Fruit fly (Drosophila melanogaster) whole organism, embryonic: ENCODE results near the gene Cyp4g15.
A peak's percentile ranks its signal among the peaks of the same experiment; 100 is the strongest.

Source experiments
- Ada2b ChIP-seq: fragments of 200-800 bp; sonication (Bioruptor generic); IDR thresholded peaks from 2 replicates; pipeline ENCODE4 v1.3.6; 2022; ENCODE audit warnings: missing biosample characterization, missing genetic modification characterization
- Aef1 ChIP-seq: fragments of 200-800 bp; sonication (Bioruptor generic); IDR thresholded peaks from 3 replicates; pipeline ENCODE4 v1.3.6; 2022; ENCODE audit warnings: missing biosample characterization, missing genetic modification characterization
- B-H1 ChIP-seq: fragments of 200-800 bp; sonication (Bioruptor generic); IDR thresholded peaks from 3 replicates; pipeline ENCODE4 v1.3.6; 2022; ENCODE audit warnings: missing biosample characterization, missing genetic modification characterization
- CG11456 ChIP-seq: fragments of 200-800 bp; sonication (Bioruptor generic); IDR thresholded peaks from 3 replicates; pipeline ENCODE4 v1.3.6; 2022; ENCODE audit warnings: missing biosample characterization, missing genetic modification characterization
- CG13296 ChIP-seq: fragments of 200-800 bp; sonication (Bioruptor generic); optimal IDR thresholded peaks from 3 replicates; lab custom pipeline; 2018; ENCODE audit warnings: missing biosample characterization, mild to moderate bottlenecking, missing genetic modification characterization
- CG15601 ChIP-seq: fragments of 200-800 bp; sonication (Bioruptor generic); optimal IDR thresholded peaks from 3 replicates; lab custom pipeline; 2019; ENCODE audit warnings: missing biosample characterization, mild to moderate bottlenecking, missing genetic modification characterization, moderate library complexity
- CG15696 ChIP-seq: fragments of 200-800 bp; sonication (Bioruptor generic); optimal IDR thresholded peaks from 2 replicates; lab custom pipeline; 2019; ENCODE audit warnings: missing biosample characterization, mild to moderate bottlenecking, missing genetic modification characterization, moderate library complexity
- CG1602 ChIP-seq: fragments of 200-800 bp; sonication (Bioruptor generic); optimal IDR thresholded peaks from 3 replicates; lab custom pipeline; 2016; ENCODE audit warnings: missing biosample characterization, missing genetic modification characterization
- CG16815 ChIP-seq: fragments of 200-800 bp; sonication (Bioruptor generic); optimal IDR thresholded peaks from 3 replicates; lab custom pipeline; 2017; ENCODE audit warnings: missing biosample characterization, mild to moderate bottlenecking, missing genetic modification characterization
- CG17829 ChIP-seq: fragments of 200-800 bp; optimal IDR thresholded peaks from 2 replicates; lab custom pipeline; 2019; ENCODE audit warnings: missing biosample characterization, mild to moderate bottlenecking, missing genetic modification characterization, moderate library complexity
- CG2199 ChIP-seq: fragments of 200-800 bp; sonication (Bioruptor generic); IDR thresholded peaks from 3 replicates; pipeline ENCODE4 v1.3.6; 2022; ENCODE audit warnings: missing biosample characterization, missing genetic modification characterization
- CG3281 ChIP-seq: fragments of 200-800 bp; sonication (Bioruptor generic); optimal IDR thresholded peaks from 3 replicates; lab custom pipeline; 2017; ENCODE audit warnings: missing biosample characterization, mild to moderate bottlenecking, missing genetic modification characterization
- CG3407 ChIP-seq: fragments of 200-800 bp; sonication (Bioruptor generic); optimal IDR thresholded peaks from 2 replicates; lab custom pipeline; 2018; ENCODE audit warnings: missing biosample characterization, mild to moderate bottlenecking, missing genetic modification characterization
- CG6791 ChIP-seq: fragments of 200-800 bp; sonication (Bioruptor generic); IDR thresholded peaks from 3 replicates; pipeline ENCODE4 v1.3.6; 2022; ENCODE audit warnings: missing biosample characterization, missing genetic modification characterization; ENCODE audit not compliant: partially characterized antibody
- CG7271 ChIP-seq: fragments of 200-800 bp; sonication (Bioruptor generic); optimal IDR thresholded peaks from 2 replicates; lab custom pipeline; 2018; ENCODE audit warnings: missing biosample characterization, mild to moderate bottlenecking, missing genetic modification characterization, moderate library complexity
- CG8388 ChIP-seq: fragments of 200-800 bp; sonication (Bioruptor generic); optimal IDR thresholded peaks from 2 replicates; lab custom pipeline; 2019; ENCODE audit warnings: missing biosample characterization, mild to moderate bottlenecking, missing genetic modification characterization, moderate library complexity
- CG9727 ChIP-seq: fragments of 200-800 bp; sonication (Bioruptor generic); optimal IDR thresholded peaks from 3 replicates; lab custom pipeline; 2017; ENCODE audit warnings: missing biosample characterization, mild to moderate bottlenecking, missing genetic modification characterization
- CG9932 ChIP-seq: fragments of 200-800 bp; sonication (Bioruptor generic); IDR thresholded peaks from 2 replicates; pipeline ENCODE4 v1.3.6; 2022; ENCODE audit warnings: missing biosample characterization, missing genetic modification characterization
- CTCF ChIP-seq: fragments of 200-800 bp; sonication (Bioruptor generic); optimal IDR thresholded peaks from 2 replicates; lab custom pipeline; 2017; ENCODE audit warnings: missing biosample characterization, mild to moderate bottlenecking, missing genetic modification characterization, moderate library complexity
- D19A ChIP-seq: fragments of 200-800 bp; optimal IDR thresholded peaks from 3 replicates; lab custom pipeline; 2019; ENCODE audit warnings: missing biosample characterization, mild to moderate bottlenecking, missing genetic modification characterization, moderate library complexity
- E2f2 ChIP-seq: fragments of 200-800 bp; sonication (Bioruptor generic); IDR thresholded peaks from 2 replicates; pipeline ENCODE4 v1.3.6; 2022; ENCODE audit warnings: missing biosample characterization, missing genetic modification characterization
- Gug ChIP-seq: fragments of 200-800 bp; sonication (Bioruptor generic); IDR thresholded peaks from 4 replicates; pipeline ENCODE4 v1.3.6; 2022; ENCODE audit warnings: missing biosample characterization, missing genetic modification characterization
- HLH54F ChIP-seq: fragments of 200-800 bp; sonication (Bioruptor generic); optimal IDR thresholded peaks from 3 replicates; lab custom pipeline; 2016; ENCODE audit warnings: missing biosample characterization, missing genetic modification characterization
- HmgD ChIP-seq: fragments of 200-800 bp; sonication (Bioruptor generic); optimal IDR thresholded peaks from 3 replicates; lab custom pipeline; 2016; ENCODE audit warnings: missing biosample characterization, missing genetic modification characterization
- Mrtf ChIP-seq: fragments of 200-800 bp; sonication (Bioruptor generic); IDR thresholded peaks from 3 replicates; pipeline ENCODE4 v1.3.6; 2022; ENCODE audit warnings: missing biosample characterization, missing genetic modification characterization
- NFAT ChIP-seq: fragments of 200-800 bp; sonication (Bioruptor generic); IDR thresholded peaks from 2 replicates; pipeline ENCODE4 v1.3.6; 2022; ENCODE audit warnings: missing biosample characterization, missing genetic modification characterization
- Nf-YC ChIP-seq: fragments of 200-800 bp; optimal IDR thresholded peaks from 3 replicates; lab custom pipeline; 2019; ENCODE audit warnings: missing biosample characterization, mild to moderate bottlenecking, missing genetic modification characterization, moderate library complexity
- Pdp1 ChIP-seq, 2 experiments: fragments of 200-800 bp; sonication (Bioruptor generic); optimal IDR thresholded peaks; 3 replicates each; lab custom pipeline; 2016; ENCODE audit warnings: missing biosample characterization in 2 of 2, missing genetic modification characterization in 2 of 2, mild to moderate bottlenecking in 1 of 2, moderate library complexity in 1 of 2
- Spps ChIP-seq: fragments of 200-800 bp; sonication (Bioruptor generic); optimal IDR thresholded peaks from 2 replicates; lab custom pipeline; 2018; ENCODE audit warnings: missing biosample characterization, mild to moderate bottlenecking, missing genetic modification characterization
- Taf1 ChIP-seq: fragments of 200-800 bp; sonication (Bioruptor generic); IDR thresholded peaks from 2 replicates; pipeline ENCODE4 v1.3.6; 2022; ENCODE audit warnings: missing biosample characterization, missing genetic modification characterization
- ash1 ChIP-seq: fragments of 200-800 bp; sonication (Bioruptor generic); optimal IDR thresholded peaks from 2 replicates; lab custom pipeline; 2018; ENCODE audit warnings: missing biosample characterization, mild to moderate bottlenecking, missing genetic modification characterization
- br ChIP-seq: fragments of >200 bp; optimal IDR thresholded peaks from 2 replicates; lab custom pipeline; 2017
- chn ChIP-seq: fragments of 200-800 bp; sonication (Bioruptor generic); optimal IDR thresholded peaks from 2 replicates; lab custom pipeline; 2016; ENCODE audit warnings: missing biosample characterization, missing genetic modification characterization
- croc ChIP-seq: fragments of 200-800 bp; sonication (Bioruptor generic); conservative IDR thresholded peaks from 3 replicates; pipeline ENCODE4 v1.3.6; 2022; ENCODE audit warnings: missing biosample characterization, missing genetic modification characterization
- cwo ChIP-seq: fragments of 200-800 bp; sonication (Bioruptor generic); optimal IDR thresholded peaks from 3 replicates; lab custom pipeline; 2017; ENCODE audit warnings: missing biosample characterization, missing genetic modification characterization, mild to moderate bottlenecking, moderate library complexity, missing genetic modification reagents
- dati ChIP-seq: fragments of 200-800 bp; sonication (Bioruptor generic); IDR thresholded peaks from 2 replicates; pipeline ENCODE4 v1.3.6; 2022; ENCODE audit warnings: missing biosample characterization, missing genetic modification characterization
- dpn ChIP-seq, 2 experiments: fragments of 200-800 bp; sonication (Bioruptor generic); optimal IDR thresholded peaks; 3 replicates each; lab custom pipeline; 2016; ENCODE audit warnings: missing biosample characterization in 2 of 2, missing genetic modification characterization in 2 of 2
- hkb ChIP-seq, 2 experiments: fragments of 200-800 bp in 1 of 2; fragments of >200 bp in 1 of 2; sonication (Bioruptor generic) in 1 of 2; IDR thresholded peaks in 1 of 2; optimal IDR thresholded peaks in 1 of 2; 2 replicates each; pipeline versions ENCODE4 v1.3.6 to Lab custom; 2017 to 2022; ENCODE audit warnings: missing biosample characterization in 1 of 2, missing genetic modification characterization in 1 of 2
- kah ChIP-seq: fragments of 200-800 bp; sonication (Bioruptor generic); optimal IDR thresholded peaks from 2 replicates; lab custom pipeline; 2018; ENCODE audit warnings: missing biosample characterization, mild to moderate bottlenecking, missing genetic modification characterization
- nau ChIP-seq: fragments of 200-800 bp; sonication (Bioruptor generic); optimal IDR thresholded peaks from 3 replicates; lab custom pipeline; 2017; ENCODE audit warnings: missing biosample characterization, mild to moderate bottlenecking, missing genetic modification characterization, missing genetic modification reagents
- nmo ChIP-seq: fragments of 200-800 bp; sonication (Bioruptor generic); optimal IDR thresholded peaks from 2 replicates; lab custom pipeline; 2018; ENCODE audit warnings: missing biosample characterization, mild to moderate bottlenecking, missing genetic modification characterization, moderate library complexity
- pnt ChIP-seq: fragments of 200-800 bp; sonication (Bioruptor generic); optimal IDR thresholded peaks from 3 replicates; lab custom pipeline; 2016; ENCODE audit warnings: missing biosample characterization, missing genetic modification characterization
- prd ChIP-seq, 3 experiments: fragments of >200 bp in 2 of 3; fragments of 200-800 bp in 1 of 3; sonication (Bioruptor generic) in 1 of 3; optimal IDR thresholded peaks in 2 of 3; IDR thresholded peaks in 1 of 3; 2 replicates in 2 of 3; 3 replicates in 1 of 3; pipeline versions ENCODE4 v1.3.6 to Lab custom; 2017 to 2022; ENCODE audit warnings: missing biosample characterization in 1 of 3, missing genetic modification characterization in 1 of 3
- sisA ChIP-seq: fragments of 200-800 bp; sonication (Bioruptor generic); IDR thresholded peaks from 2 replicates; pipeline ENCODE4 v1.3.6; 2022; ENCODE audit warnings: missing biosample characterization, missing genetic modification characterization
- sna ChIP-seq: fragments of 200-800 bp; sonication (Bioruptor generic); IDR thresholded peaks from 2 replicates; pipeline ENCODE4 v1.3.6; 2022; ENCODE audit warnings: missing biosample characterization, missing genetic modification characterization; ENCODE audit not compliant: partially characterized antibody
- ssp ChIP-seq: fragments of 200-800 bp; sonication (Bioruptor generic); IDR thresholded peaks from 2 replicates; pipeline ENCODE4 v1.3.6; 2022; ENCODE audit warnings: missing biosample characterization, missing genetic modification characterization
- tin ChIP-seq: fragments of 200-800 bp; sonication (Bioruptor generic); optimal IDR thresholded peaks from 3 replicates; lab custom pipeline; 2016; ENCODE audit warnings: missing biosample characterization, missing genetic modification characterization
- vfl ChIP-seq: fragments of 200-800 bp; sonication (Bioruptor generic); optimal IDR thresholded peaks from 2 replicates; lab custom pipeline; 2016; ENCODE audit warnings: missing biosample characterization, missing genetic modification characterization
- vvl ChIP-seq: fragments of 200-800 bp; sonication (Bioruptor generic); IDR thresholded peaks from 2 replicates; pipeline ENCODE4 v1.3.6; 2022; ENCODE audit warnings: missing biosample characterization, missing genetic modification characterization
- wor ChIP-seq: fragments of 200-800 bp; sonication (Bioruptor generic); IDR thresholded peaks from 2 replicates; pipeline ENCODE4 v1.3.6; 2022; ENCODE audit warnings: missing biosample characterization, missing genetic modification characterization

Gene Cyp4g15

dm6 chrX:11449476-11450119 is 27.3 kb upstream of the Cyp4g15 start (continued):
- TF ChIP-seq CG3281 (GFP tag; lab: Kevin White, UChicago) (peak; percentile 85), CG17829 (tag; lab: Kevin White, UChicago) (peak; percentile 79), ash1 (GFP tag; lab: Kevin White, UChicago) (no peak), B-H1 (GFP tag; lab: Robert Waterston, UW) (peak; percentile 85), Ada2b (GFP tag; lab: Robert Waterston, UW) (peak; percentile 92), hkb (optimal IDR thresholded peaks at IDR 0.05; lab: Kevin White, UChicago) (no peak), hkb (GFP tag; IDR thresholded peaks at IDR 0.05; lab: Robert Waterston, UW) (peak; percentile 87), CG2199 (peak; percentile 80; the same call in 1 of the 3 replicates), nau (GFP tag; lab: Kevin White, UChicago) (peak; percentile 78), ssp (GFP tag; lab: Robert Waterston, UW) (peak; percentile 72), CG7271 (peak; percentile 76), tin (GFP tag; lab: Kevin White, UChicago) (peak; percentile 74), CG1602 (GFP tag; lab: Kevin White, UChicago) (peak; percentile 75), CG15601 (tag; lab: Kevin White, UChicago) (peak; percentile 50), CG16815 (GFP tag; lab: Kevin White, UChicago) (peak; percentile 67), CG6791 (GFP tag; lab: Robert Waterston, UW) (no peak), Gug (GFP tag; lab: Robert Waterston, UW) (peak; percentile 86), CG13296 (peak; percentile 90), HmgD (GFP tag; lab: Kevin White, UChicago) (peak; percentile 57), cwo (GFP tag; lab: Kevin White, UChicago) (peak; percentile 77), Nf-YC (tag; lab: Kevin White, UChicago) (peak; percentile 78), pnt (peak; percentile 86), CG9932 (GFP tag; lab: Robert Waterston, UW) (peak; percentile 86), CG15696 (tag; lab: Kevin White, UChicago) (peak; percentile 76), D19A (tag; lab: Kevin White, UChicago) (peak; percentile 69), CTCF (peak; percentile 22), Aef1 (GFP tag; lab: Robert Waterston, UW) (peak; percentile 87), E2f2 (GFP tag; lab: Robert Waterston, UW) (peak; percentile 58), Mrtf (peak; percentile 89), vfl (GFP tag; lab: Kevin White, UChicago) (peak; percentile 65), CG8388 (GFP tag; lab: Kevin White, UChicago) (peak; percentile 80), nmo (GFP tag; lab: Kevin White, UChicago) (peak; percentile 73), CG3407 (peak; percentile 49), wor (peak; percentile 72), br (lab: Kevin White, UChicago) (no peak), dpn (GFP tag; optimal IDR thresholded peaks at IDR 0.05; lab: Kevin White, UChicago) (peak; percentile 85 to 88), NFAT (GFP tag; lab: Robert Waterston, UW) (peak; percentile 72), chn (GFP tag; lab: Kevin White, UChicago) (peak; percentile 71), vvl (GFP tag; lab: Robert Waterston, UW) (peak; percentile 93), dati (peak; percentile 68), Pdp1 (GFP tag; optimal IDR thresholded peaks at IDR 0.05; lab: Kevin White, UChicago) (peak; percentile 79 to 85), sna (GFP tag; lab: Robert Waterston, UW) (no peak), CG9727 (GFP tag; lab: Kevin White, UChicago) (peak; percentile 72), CG11456 (GFP tag; lab: Robert Waterston, UW) (peak; percentile 88), HLH54F (GFP tag; lab: Kevin White, UChicago) (peak; percentile 83), Taf1 (GFP tag; lab: Robert Waterston, UW) (peak; percentile 65), Spps (peak; percentile 33), kah (GFP tag; lab: Kevin White, UChicago) (peak; percentile 80), croc (GFP tag; lab: Robert Waterston, UW) (peak; percentile 68), sisA (peak; percentile 88), prd (optimal IDR thresholded peaks at IDR 0.05; lab: Kevin White, UChicago) (no peak), prd (GFP tag; IDR thresholded peaks at IDR 0.05; lab: Robert Waterston, UW) (peak; percentile 95)
